Worm (Caenorhabditis elegans): ENCODE data around the gene nspc-17.

Gene nspc-17

DNA sequence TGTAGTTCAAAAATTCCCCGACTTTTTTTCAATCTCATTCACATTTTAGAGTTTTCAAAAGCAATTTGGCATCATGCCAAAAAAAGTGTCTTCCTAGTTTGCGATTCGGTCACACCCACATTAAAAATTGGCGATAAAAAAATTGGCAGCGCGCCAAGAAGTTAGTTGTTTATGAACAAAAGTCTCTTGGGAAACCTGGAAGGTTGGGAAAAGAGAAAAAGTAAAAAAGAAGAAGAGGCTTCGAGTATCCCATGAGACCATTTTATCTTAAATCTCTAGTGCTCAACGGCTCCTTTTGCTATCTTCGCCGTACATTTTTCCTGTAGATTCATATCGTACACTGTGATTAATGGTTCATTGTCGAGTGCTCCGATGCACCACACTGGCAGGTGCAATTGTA lies 37.1 kb downstream of the nspc-17 start:
- TF ChIP-seq zag-1 (tag; optimal IDR thresholded peaks at IDR 0.05) (no peak), nhr-25 (tag; optimal IDR thresholded peaks at IDR 0.05) (no peak), lin-39 (tag; optimal IDR thresholded peaks at IDR 0.05) (peak; percentile 25), elt-1 (tag; optimal IDR thresholded peaks at IDR 0.05) (peak; percentile 66)

DNA sequence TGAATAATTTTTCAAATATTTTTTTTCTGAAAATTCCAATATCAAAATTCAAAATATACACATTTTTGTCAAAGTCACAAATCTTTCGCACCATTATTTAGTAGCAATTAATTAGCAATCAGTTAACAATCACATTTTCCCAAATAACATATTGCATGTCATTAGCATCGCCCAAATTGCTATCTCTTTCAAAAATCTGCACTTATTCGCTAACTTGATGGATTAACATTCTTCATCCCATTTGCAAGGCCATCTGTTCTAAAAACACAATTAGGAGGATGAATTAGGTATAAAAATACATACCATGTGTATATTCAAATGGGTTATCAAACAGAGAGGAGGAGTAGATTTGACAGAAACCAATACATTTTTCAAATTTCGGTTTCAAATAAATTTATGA lies 37.6 kb downstream of the nspc-17 start:
- no peak for TF ChIP-seq hmg-11 (tag; optimal IDR thresholded peaks at IDR 0.05)
- TF ChIP-seq nhr-25 (tag; optimal IDR thresholded peaks at IDR 0.05): peak; percentile 68
- TF ChIP-seq snpc-4 (tag; optimal IDR thresholded peaks at IDR 0.05): no peak
- no peak for TF ChIP-seq pha-4 (tag; optimal IDR thresholded peaks at IDR 0.05)
- peak; percentile 29 for TF ChIP-seq elt-1 (tag; optimal IDR thresholded peaks at IDR 0.05)
- TF ChIP-seq ztf-4 (tag; optimal IDR thresholded peaks at IDR 0.05): no peak

DNA sequence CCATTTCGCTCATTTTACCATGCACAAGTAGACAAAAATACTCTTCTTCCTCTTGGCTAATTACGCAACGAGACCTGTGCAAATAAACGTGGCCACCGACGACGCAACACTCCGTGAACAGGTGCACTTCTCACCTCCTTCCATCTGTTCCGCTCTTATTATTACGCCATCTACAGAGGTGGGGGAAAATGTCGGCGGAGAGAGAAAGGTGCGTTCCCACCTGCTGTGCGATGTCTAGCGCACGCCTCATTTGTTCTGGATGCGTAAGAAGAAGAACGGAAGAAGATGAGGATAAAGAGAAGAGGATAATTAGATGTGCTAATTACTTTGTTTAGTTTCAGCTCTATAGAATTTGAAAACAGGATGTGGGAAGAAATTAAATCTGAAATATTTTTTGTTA lies 38.5 kb downstream of the nspc-17 start:
- no peak for TF ChIP-seq pqm-1 (tag; optimal IDR thresholded peaks at IDR 0.05)

DNA sequence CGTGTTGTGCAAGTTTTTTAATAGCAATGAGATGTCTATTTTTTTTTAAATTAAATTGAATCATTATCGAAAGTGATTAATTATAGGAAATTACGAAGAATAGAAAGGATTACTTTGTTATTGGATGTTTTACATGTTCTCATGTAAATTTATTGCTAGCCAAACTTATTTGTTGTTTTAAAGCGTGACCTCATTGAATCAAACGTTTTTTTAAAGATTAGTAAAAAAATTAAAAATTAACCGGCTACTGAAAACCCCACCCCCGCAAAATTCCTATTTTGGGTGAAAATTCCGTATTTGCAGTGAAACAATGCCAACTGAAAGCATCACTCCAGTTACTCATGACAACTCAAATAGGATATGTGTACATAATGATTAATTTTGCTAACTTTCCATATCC lies 40.2 kb downstream of the nspc-17 start, which contains the start of gene M163.8:
Gene M163.8, plus strand, starts transcription at position 301 of the 400 bp plus-strand sequence.
- TF ChIP-seq nfya-1 (tag; optimal IDR thresholded peaks at IDR 0.05; ENCODE audit: insufficient read depth) (no peak), lsy-12 (tag; optimal IDR thresholded peaks at IDR 0.05) (no peak), nhr-77 (tag; optimal IDR thresholded peaks at IDR 0.05) (no peak), ceh-16 (tag; optimal IDR thresholded peaks at IDR 0.05) (no peak), skn-1 (tag; optimal IDR thresholded peaks at IDR 0.05) (no peak), ama-1 (optimal IDR thresholded peaks at IDR 0.05) (no peak), egl-5 (tag; optimal IDR thresholded peaks at IDR 0.05) (no peak), fkh-10 (GFP tag; optimal IDR thresholded peaks at IDR 0.05) (no peak), nhr-25 (tag; optimal IDR thresholded peaks at IDR 0.05) (no peak), elt-2 (tag; optimal IDR thresholded peaks at IDR 0.05) (no peak), nhr-23 (tag; optimal IDR thresholded peaks at IDR 0.05) (no peak)

DNA sequence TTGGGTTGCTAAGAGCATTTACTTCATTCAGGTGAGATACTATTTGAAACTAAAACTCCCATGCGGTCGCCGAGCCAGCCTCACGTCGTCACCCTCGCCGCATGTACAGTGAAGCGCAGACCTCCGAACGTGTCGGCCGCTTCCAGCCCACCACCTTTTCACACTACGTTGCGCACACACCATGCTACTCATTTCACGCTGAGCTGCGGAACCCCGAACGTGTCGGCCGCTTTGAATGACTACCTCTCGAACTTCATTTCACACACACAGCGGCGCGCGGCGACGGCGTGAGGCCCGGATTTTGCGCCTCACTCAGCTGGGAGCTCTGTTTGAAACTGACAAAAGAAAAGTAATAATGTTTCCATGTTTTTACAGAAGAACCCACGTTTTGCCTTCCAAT lies 43.3 kb downstream of the nspc-17 start:
- TF ChIP-seq snpc-4 (tag; optimal IDR thresholded peaks at IDR 0.05) (peak; percentile 11), nhr-23 (tag; optimal IDR thresholded peaks at IDR 0.05) (no peak)

DNA sequence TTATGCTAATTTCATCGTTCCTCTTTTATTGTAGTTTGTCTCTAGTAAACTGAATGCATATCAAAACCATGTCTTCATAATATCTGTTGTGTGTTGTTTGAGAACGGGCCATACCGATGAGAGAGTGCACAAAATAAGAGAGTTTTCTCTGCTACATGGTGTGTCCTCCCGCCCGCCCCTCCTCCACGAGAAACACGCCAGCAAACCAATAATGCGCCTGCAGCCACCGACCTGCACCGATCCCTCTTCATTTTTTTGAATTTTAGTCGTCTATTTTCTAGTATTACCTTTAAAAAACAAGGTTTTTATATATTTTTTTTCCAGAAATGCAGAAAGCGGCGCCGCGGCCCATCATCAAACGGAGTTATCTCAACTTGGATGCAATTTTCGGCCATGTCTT lies 44.7 kb downstream of the nspc-17 start, which contains the start of gene gfi-3:
Gene gfi-3, plus strand, starts transcription at position 325 of the 400 bp plus-strand sequence.
- TF ChIP-seq unc-39 (tag; optimal IDR thresholded peaks at IDR 0.05) (no peak), elt-3 (tag; optimal IDR thresholded peaks at IDR 0.05) (no peak), snpc-4 (tag; optimal IDR thresholded peaks at IDR 0.05) (peak; percentile 93), daf-12 (tag; optimal IDR thresholded peaks at IDR 0.05) (no peak), fkh-10 (GFP tag; optimal IDR thresholded peaks at IDR 0.05) (no peak), zag-1 (tag; optimal IDR thresholded peaks at IDR 0.05) (no peak), nhr-25 (tag; optimal IDR thresholded peaks at IDR 0.05) (peak; percentile 83), nhr-77 (tag; optimal IDR thresholded peaks at IDR 0.05) (no peak), egl-27 (tag; optimal IDR thresholded peaks at IDR 0.05) (no peak), nhr-23 (tag; optimal IDR thresholded peaks at IDR 0.05) (peak; percentile 86), fkh-2 (tag; optimal IDR thresholded peaks at IDR 0.05) (no peak), skn-1 (tag; optimal IDR thresholded peaks at IDR 0.05) (peak; percentile 55), pqm-1 (tag; optimal IDR thresholded peaks at IDR 0.05) (no peak), ztf-11 (tag; optimal IDR thresholded peaks at IDR 0.05) (no peak), nhr-237 (tag; optimal IDR thresholded peaks at IDR 0.05) (no peak), nhr-67 (tag; optimal IDR thresholded peaks at IDR 0.05) (no peak), R02D3.7 (tag; optimal IDR thresholded peaks at IDR 0.05) (peak; percentile 51), ceh-16 (tag; optimal IDR thresholded peaks at IDR 0.05) (no peak), elt-1 (tag; optimal IDR thresholded peaks at IDR 0.05) (peak; percentile 17), sea-2 (GFP tag; optimal IDR thresholded peaks at IDR 0.05) (no peak), lin-39 (tag; optimal IDR thresholded peaks at IDR 0.05) (peak; percentile 90), tbx-2 (tag; optimal IDR thresholded peaks at IDR 0.05) (peak; percentile 57), jun-1 (tag; optimal IDR thresholded peaks at IDR 0.05) (peak; percentile 53), nhr-28 (tag; optimal IDR thresholded peaks at IDR 0.05) (no peak), egl-5 (tag; optimal IDR thresholded peaks at IDR 0.05) (no peak), nhr-12 (tag; optimal IDR thresholded peaks at IDR 0.05) (no peak), aly-2 (tag; optimal IDR thresholded peaks at IDR 0.05) (no peak), nhr-11 (tag; optimal IDR thresholded peaks at IDR 0.05) (peak; percentile 40), nfya-1 (tag; optimal IDR thresholded peaks at IDR 0.05; ENCODE audit: insufficient read depth) (peak; percentile 80), ceh-82 (tag; optimal IDR thresholded peaks at IDR 0.05) (peak; percentile 13), nhr-43 (tag; optimal IDR thresholded peaks at IDR 0.05; ENCODE audit: poor library complexity, severe bottlenecking) (peak; percentile 75), elt-2 (tag; optimal IDR thresholded peaks at IDR 0.05) (peak; percentile 61), ceh-28 (tag; optimal IDR thresholded peaks at IDR 0.05) (peak; percentile 70), mdl-1 (tag; optimal IDR thresholded peaks at IDR 0.05) (no peak), lsy-12 (tag; optimal IDR thresholded peaks at IDR 0.05) (no peak), ama-1 (optimal IDR thresholded peaks at IDR 0.05) (no peak), lin-15B (tag; optimal IDR thresholded peaks at IDR 0.05) (peak; percentile 51), fos-1 (tag; optimal IDR thresholded peaks at IDR 0.05) (no peak), ztf-4 (tag; optimal IDR thresholded peaks at IDR 0.05) (no peak)

All from whole organism, L3 larva.